Worm (Caenorhabditis elegans) whole organism, L4/young adult: ENCODE data around the gene nep-15.

Experiments used
- W03F9.2 ChIP-seq: fragments of 150-350 bp; optimal IDR thresholded peaks from 2 replicates; lab custom pipeline; 2014; ENCODE audit warnings: missing biosample characterization, missing genetic modification characterization
- dao-5 ChIP-seq: sonication (generic microtip); optimal IDR thresholded peaks from 2 replicates; lab custom pipeline; 2016; ENCODE audit warnings: missing genotype, missing genetic modification characterization, moderate library complexity, missing compliant biosample characterization
- him-1 ChIP-seq: sonication (generic microtip); optimal IDR thresholded peaks from 2 replicates; lab custom pipeline; 2016; ENCODE audit warnings: missing genotype, missing genetic modification reagents, missing genetic modification characterization, missing compliant biosample characterization

nep-15 gene

ce11 chrX:8371906-8372305, at the start of gene nep-15:
nep-15 (plus strand) TSS chrX:8372206.
- TF ChIP-seq dao-5 (tag; lab: Kevin White, UChicago): no peak
- no peak for TF ChIP-seq him-1 (tag; lab: Kevin White, UChicago)

- TF ChIP-seq him-1 (tag; lab: Kevin White, UChicago) (no peak), W03F9.2 (no peak), dao-5 (tag; lab: Kevin White, UChicago) (no peak)
Measured at ce11 chrX:8323371-8323770, 48.6 kb upstream of the nep-15 start, which contains the start of gene R09F10.1. R09F10.1 (plus strand) TSS chrX:8323592.

ce11 chrX:8326394-8326793, 45.6 kb upstream of the nep-15 start, which contains the start of gene R09F10.8:
R09F10.8 (minus strand) TSS chrX:8326451.
- TF ChIP-seq him-1 (tag; lab: Kevin White, UChicago) (no peak), dao-5 (tag; lab: Kevin White, UChicago) (no peak), W03F9.2 (no peak)

- TF ChIP-seq him-1 (tag; lab: Kevin White, UChicago) (no peak), W03F9.2 (no peak), dao-5 (tag; lab: Kevin White, UChicago) (no peak)
Measured at ce11 chrX:8327800-8328199, 44.2 kb upstream of the nep-15 start, which contains the start of gene F55E10.4. F55E10.4 (minus strand) TSS chrX:8327900.

- TF ChIP-seq him-1 (tag; lab: Kevin White, UChicago) (no peak), dao-5 (tag; lab: Kevin White, UChicago) (no peak), W03F9.2 (no peak)
Measured at ce11 chrX:8340393-8340792, 31.6 kb upstream of the nep-15 start, which contains the start of gene F55E10.2. F55E10.2 (plus strand) TSS chrX:8340693.

DNA sequence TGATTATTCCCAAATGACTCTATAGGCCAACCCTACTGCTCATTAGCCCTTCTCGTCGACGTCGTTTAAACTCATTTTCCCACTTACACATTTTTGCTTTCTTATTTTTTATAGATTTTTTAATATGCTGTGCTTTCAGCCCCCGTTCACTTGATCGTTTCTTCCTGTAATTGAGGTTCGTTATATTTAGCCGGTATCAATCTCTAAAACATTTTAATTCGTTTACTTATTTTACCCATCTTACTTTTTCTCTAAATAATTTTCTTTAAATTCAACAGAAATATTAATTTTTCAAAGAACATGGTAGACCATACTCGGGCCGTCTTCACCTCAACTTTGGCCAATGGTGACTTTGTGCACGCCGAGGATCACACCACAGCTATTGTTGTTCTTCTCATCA, 30.3 kb upstream of the nep-15 start, which contains the start of gene F55E10.1:
TSS of gene F55E10.1 (plus strand) at position 301 of the 400 bp plus-strand sequence.
- TF ChIP-seq him-1 (tag; lab: Kevin White, UChicago) (no peak), dao-5 (tag; lab: Kevin White, UChicago) (no peak), W03F9.2 (no peak)

DNA sequence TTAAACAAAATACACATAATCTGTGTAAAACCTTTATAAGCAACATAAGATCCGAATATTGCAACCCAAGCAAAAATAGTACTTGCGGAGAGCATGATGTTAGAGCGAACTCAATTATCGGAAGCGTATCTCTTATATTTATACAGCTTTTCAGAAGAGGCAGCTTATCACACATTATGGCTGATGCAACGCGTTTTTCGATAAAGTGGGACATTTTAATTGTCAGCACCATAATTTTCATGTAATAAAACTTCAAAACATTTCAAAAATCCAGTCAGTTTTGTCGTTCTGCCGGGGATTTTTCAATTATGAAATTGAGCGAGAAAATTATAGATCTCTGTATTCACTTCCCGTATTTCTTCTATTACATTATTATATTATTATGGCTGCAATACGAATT, 25.8 kb upstream of the nep-15 start, which contains the start of gene drd-5:
TSS of gene drd-5 (minus strand) at position 101 of the 400 bp plus-strand sequence.
- TF ChIP-seq him-1 (tag; lab: Kevin White, UChicago) (no peak), dao-5 (tag; lab: Kevin White, UChicago) (no peak), W03F9.2 (no peak)

ce11 chrX:8350984-8351383, 21.0 kb upstream of the nep-15 start, which contains the start of gene npr-28:
npr-28 (minus strand) TSS chrX:8351084.
- TF ChIP-seq W03F9.2: no peak

- TF ChIP-seq him-1 (tag; lab: Kevin White, UChicago) (no peak), W03F9.2 (no peak), dao-5 (tag; lab: Kevin White, UChicago) (no peak)
Measured at ce11 chrX:8354284-8354784, 17.7 kb upstream of the nep-15 start.

- TF ChIP-seq W03F9.2: no peak
- no peak for TF ChIP-seq dao-5 (tag; lab: Kevin White, UChicago)
- TF ChIP-seq him-1 (tag; lab: Kevin White, UChicago): no peak
Measured at ce11 chrX:8355350-8355749, 16.7 kb upstream of the nep-15 start.

DNA sequence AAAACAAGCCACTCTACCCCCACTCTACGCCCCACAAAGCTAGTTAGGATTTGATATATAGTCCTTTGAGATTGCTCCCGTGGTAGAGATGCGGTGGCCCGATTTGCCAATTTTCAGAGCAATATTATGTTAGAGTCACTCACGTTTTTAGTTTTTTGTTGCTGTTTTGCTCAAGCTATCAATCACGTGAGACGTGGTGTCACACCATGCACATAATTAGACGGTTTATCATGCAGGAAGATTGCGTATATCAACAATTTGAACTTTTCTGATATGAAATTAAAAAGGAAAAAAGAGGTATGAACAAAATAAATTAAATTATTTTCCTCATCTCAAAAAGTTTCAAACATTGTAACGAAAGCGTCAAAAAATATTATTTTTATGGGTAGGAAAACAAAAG, 15.7 kb upstream of the nep-15 start:
- TF ChIP-seq W03F9.2: no peak
- no peak for TF ChIP-seq him-1 (tag; lab: Kevin White, UChicago)
- no peak for TF ChIP-seq dao-5 (tag; lab: Kevin White, UChicago)

DNA sequence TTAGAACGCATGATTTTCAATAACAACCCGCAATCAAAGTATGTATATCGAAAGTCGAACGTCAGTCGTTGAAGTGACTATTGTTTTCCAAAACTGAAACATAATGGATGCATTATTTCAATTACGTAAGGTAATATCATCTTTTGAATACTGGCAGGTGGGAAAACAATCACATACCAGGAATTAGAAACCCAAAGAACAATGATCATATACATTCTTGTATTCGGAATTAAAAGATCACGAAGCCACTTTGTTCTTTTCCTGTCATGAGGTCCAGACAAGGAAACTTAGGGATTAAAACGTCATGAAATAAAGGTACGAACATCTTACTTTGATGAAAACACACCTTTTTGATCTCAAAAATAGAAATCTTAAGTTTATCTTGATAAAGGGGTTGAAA, 9.6 kb upstream of the nep-15 start:
- TF ChIP-seq W03F9.2: no peak
- TF ChIP-seq him-1 (tag; lab: Kevin White, UChicago): no peak
- no peak for TF ChIP-seq dao-5 (tag; lab: Kevin White, UChicago)

DNA sequence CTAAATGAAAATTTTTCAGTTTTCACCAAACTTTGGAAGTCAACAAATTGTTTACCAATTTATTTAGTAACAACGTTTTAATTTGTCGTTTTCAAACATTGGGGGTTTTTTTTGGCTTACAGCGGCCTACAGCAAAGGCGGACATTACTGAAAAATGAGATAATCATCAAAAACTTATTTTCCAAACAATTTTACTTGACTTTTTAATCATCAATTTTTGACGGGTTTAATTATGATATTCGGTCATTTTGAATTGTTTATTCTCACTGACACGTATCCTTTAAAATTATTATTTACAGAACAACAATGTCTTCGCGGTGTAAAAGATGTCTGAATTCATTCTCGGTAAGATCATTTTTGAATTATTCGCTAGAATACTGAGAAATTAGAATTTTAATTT, 4.5 kb upstream of the nep-15 start, which contains the start of gene F40B5.2:
TSS of gene F40B5.2 (plus strand) at position 301 of the 400 bp plus-strand sequence.
- TF ChIP-seq dao-5 (tag; lab: Kevin White, UChicago) (no peak), him-1 (tag; lab: Kevin White, UChicago) (no peak), W03F9.2 (no peak)

ce11 chrX:8368210-8368609, 3.8 kb upstream of the nep-15 start:
- TF ChIP-seq W03F9.2 (peak; percentile 62), him-1 (tag; lab: Kevin White, UChicago) (peak; percentile 42), dao-5 (tag; lab: Kevin White, UChicago) (no peak)

DNA sequence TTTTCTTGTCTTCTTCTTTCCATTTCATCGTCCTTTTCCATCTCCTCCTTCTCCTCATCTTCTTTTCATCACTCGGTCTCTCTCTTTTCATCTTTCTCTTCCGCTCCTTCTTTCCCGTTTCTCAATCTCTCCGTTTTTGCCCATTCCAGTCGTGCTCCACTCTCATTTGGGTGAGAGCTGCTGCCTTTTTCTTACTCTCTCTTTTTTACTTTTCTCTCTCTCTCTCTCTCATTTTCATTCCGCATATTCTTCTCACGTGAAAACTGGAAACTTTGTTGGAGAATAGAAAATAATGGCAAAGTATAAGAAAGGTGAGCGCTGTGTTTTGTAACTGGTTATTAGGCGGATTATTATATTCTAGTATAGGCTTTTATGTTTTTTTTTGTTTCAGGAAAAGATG, 6.3 kb downstream of the nep-15 start, which contains the start of gene tbc-18:
TSS of gene tbc-18 (plus strand) at position 246 of the 400 bp plus-strand sequence.
- no peak for TF ChIP-seq dao-5 (tag; lab: Kevin White, UChicago)
- TF ChIP-seq him-1 (tag; lab: Kevin White, UChicago): peak; percentile 50
- TF ChIP-seq W03F9.2: peak; percentile 53
